Worm (Caenorhabditis elegans) whole organism, L1 larva: ENCODE results near the gene ephx-1.

Experiments
- C04F5.9 ChIP-seq: sonication (generic microtip); optimal IDR thresholded peaks from 2 replicates; lab custom pipeline; 2016; ENCODE audit warnings: missing genetic modification characterization, missing compliant biosample characterization
- C16A3.4 ChIP-seq: fragments of 150-350 bp; optimal IDR thresholded peaks from 2 replicates; lab custom pipeline; 2014; ENCODE audit warnings: missing biosample characterization, missing genetic modification characterization
- C34B4.2 ChIP-seq: sonication (generic microtip); optimal IDR thresholded peaks from 2 replicates; lab custom pipeline; 2017; ENCODE audit warnings: mild to moderate bottlenecking, missing genetic modification characterization, missing compliant biosample characterization
- F16B12.6 ChIP-seq: fragments of 150-350 bp; optimal IDR thresholded peaks from 2 replicates; lab custom pipeline; 2014; ENCODE audit warnings: missing biosample characterization, missing genetic modification characterization
- aha-1 ChIP-seq: fragments of 150-350 bp; optimal IDR thresholded peaks from 2 replicates; lab custom pipeline; 2014; ENCODE audit warnings: missing biosample characterization, missing genetic modification characterization
- alr-1 ChIP-seq: fragments of 200-800 bp; sonication (Bioruptor generic); optimal IDR thresholded peaks from 2 replicates; lab custom pipeline; 2018; ENCODE audit warnings: borderline replicate concordance, mild to moderate bottlenecking, missing genetic modification characterization, missing compliant biosample characterization
- ceh-63 ChIP-seq: fragments of 200-800 bp; sonication (Bioruptor generic); optimal IDR thresholded peaks from 2 replicates; lab custom pipeline; 2018; ENCODE audit warnings: mild to moderate bottlenecking, missing genetic modification characterization, missing compliant biosample characterization
- ceh-82 ChIP-seq, 3 experiments: fragments of 150-350 bp in 1 of 3; sonication (generic microtip) in 2 of 3; optimal IDR thresholded peaks; 2 replicates each; lab custom pipeline; 2014 to 2017; ENCODE audit warnings: missing biosample characterization in 3 of 3, missing genetic modification characterization in 3 of 3
- ceh-88 ChIP-seq: fragments of 200-800 bp; sonication (Bioruptor generic); IDR thresholded peaks from 2 replicates; pipeline ENCODE4 v1.3.6; 2022; ENCODE audit warnings: missing genetic modification characterization, missing compliant biosample characterization
- ceh-90 ChIP-seq: sonication (generic microtip); optimal IDR thresholded peaks from 2 replicates; lab custom pipeline; 2016; ENCODE audit warnings: missing genetic modification characterization, missing compliant biosample characterization
- dpl-1 ChIP-seq, 3 experiments: fragments of 150-350 bp in 2 of 3; sonication (generic microtip) in 1 of 3; optimal IDR thresholded peaks; 2 replicates each; lab custom pipeline; 2014 to 2017; ENCODE audit warnings: missing biosample characterization in 3 of 3, missing genetic modification characterization in 3 of 3, missing genetic modification reagents in 3 of 3
- dsc-1 ChIP-seq: sonication (generic microtip); optimal IDR thresholded peaks from 2 replicates; lab custom pipeline; 2016; ENCODE audit warnings: mild to moderate bottlenecking, missing genetic modification characterization, missing compliant biosample characterization
- efl-1 ChIP-seq, 4 experiments: fragments of 150-350 bp; optimal IDR thresholded peaks in 3 of 4; peaks in 1 of 4; 1 replicate in 1 of 4; 2 replicates in 3 of 4; lab custom pipeline; 2014; ENCODE audit warnings: missing biosample characterization in 2 of 4, missing genetic modification characterization in 2 of 4, missing genetic modification reagents in 2 of 4
- egl-13 ChIP-seq: sonication (generic microtip); optimal IDR thresholded peaks from 2 replicates; lab custom pipeline; 2016; ENCODE audit warnings: missing genotype, missing genetic modification reagents, missing genetic modification characterization, missing compliant biosample characterization
- egl-27 ChIP-seq, 2 experiments: fragments of 150-350 bp in 1 of 2; sonication (generic microtip); optimal IDR thresholded peaks; 3 replicates each; lab custom pipeline; 2017 to 2018; ENCODE audit warnings: missing biosample characterization in 2 of 2, missing genetic modification characterization in 2 of 2, missing genetic modification reagents in 2 of 2
- elt-2 ChIP-seq: sonication (generic microtip); optimal IDR thresholded peaks from 2 replicates; lab custom pipeline; 2016; ENCODE audit warnings: missing genetic modification characterization, mild to moderate bottlenecking, inconsistent platforms, missing compliant biosample characterization, missing genetic modification reagents
- elt-3 ChIP-seq, 6 experiments: fragments of 150-350 bp in 1 of 6; sonication (generic microtip); optimal IDR thresholded peaks; 2 replicates each; lab custom pipeline; 2017 to 2018; ENCODE audit warnings: missing biosample characterization in 6 of 6, missing genetic modification characterization in 6 of 6, inconsistent platforms in 1 of 6
- ets-5 ChIP-seq: fragments of 200-800 bp; sonication (Bioruptor generic); IDR thresholded peaks from 2 replicates; pipeline ENCODE4 v1.3.6; 2022; ENCODE audit warnings: missing genetic modification characterization, missing compliant biosample characterization
- fkh-10 ChIP-seq: sonication (generic microtip); optimal IDR thresholded peaks from 2 replicates; lab custom pipeline; 2017; ENCODE audit warnings: missing biosample characterization, missing genetic modification reagents, missing genetic modification characterization
- fkh-4 ChIP-seq: sonication (generic microtip); optimal IDR thresholded peaks from 2 replicates; lab custom pipeline; 2016; ENCODE audit warnings: missing compliant biosample characterization, missing genetic modification characterization, borderline replicate concordance
- fkh-8 ChIP-seq: sonication (generic microtip); optimal IDR thresholded peaks from 2 replicates; lab custom pipeline; 2016; ENCODE audit warnings: mild to moderate bottlenecking, missing genetic modification characterization, missing compliant biosample characterization
- grh-1 ChIP-seq: fragments of 200-800 bp; sonication (Bioruptor generic); IDR thresholded peaks from 2 replicates; pipeline ENCODE4 v1.3.6; 2022; ENCODE audit warnings: missing genetic modification reagents, missing genetic modification characterization, missing compliant biosample characterization
- hlh-17 ChIP-seq: fragments of 200-800 bp; sonication (Bioruptor generic); optimal IDR thresholded peaks from 2 replicates; lab custom pipeline; 2018; ENCODE audit warnings: missing genetic modification characterization, mild to moderate bottlenecking, missing compliant biosample characterization, moderate library complexity, borderline replicate concordance
- jun-1 ChIP-seq: fragments of 150-350 bp; optimal IDR thresholded peaks from 2 replicates; lab custom pipeline; 2014; ENCODE audit warnings: missing biosample characterization, missing genetic modification reagents, missing genetic modification characterization
- lin-13 ChIP-seq: fragments of 150-350 bp; optimal IDR thresholded peaks from 2 replicates; lab custom pipeline; 2014; ENCODE audit warnings: missing biosample characterization, missing genetic modification reagents, missing genetic modification characterization
- lin-35 ChIP-seq, 2 experiments: fragments of 150-350 bp; optimal IDR thresholded peaks; 2 replicates each; lab custom pipeline; 2014; ENCODE audit warnings: missing biosample characterization in 2 of 2, missing genetic modification characterization in 2 of 2, missing genetic modification reagents in 2 of 2
- lsy-2 ChIP-seq, 2 experiments: fragments of 150-350 bp; optimal IDR thresholded peaks; 2 replicates each; lab custom pipeline; 2014; ENCODE audit warnings: missing biosample characterization in 2 of 2, missing genetic modification characterization in 2 of 2
- mef-2 ChIP-seq: fragments of 150-350 bp; optimal IDR thresholded peaks from 2 replicates; lab custom pipeline; 2014; ENCODE audit warnings: missing biosample characterization, missing genetic modification characterization
- mep-1 ChIP-seq: fragments of 150-350 bp; optimal IDR thresholded peaks from 2 replicates; lab custom pipeline; 2014; ENCODE audit warnings: missing biosample characterization, missing genetic modification characterization
- nhr-11 ChIP-seq: fragments of 150-350 bp; optimal IDR thresholded peaks from 2 replicates; lab custom pipeline; 2014; ENCODE audit warnings: missing biosample characterization, missing genetic modification characterization
- nhr-12 ChIP-seq: sonication (generic microtip); optimal IDR thresholded peaks from 2 replicates; lab custom pipeline; 2017; ENCODE audit warnings: missing biosample characterization, missing genetic modification characterization
- nhr-19 ChIP-seq: fragments of 200-800 bp; sonication (Bioruptor generic); conservative IDR thresholded peaks from 2 replicates; pipeline ENCODE4 v1.3.6; 2022; ENCODE audit warnings: missing genetic modification characterization, missing compliant biosample characterization
- nhr-47 ChIP-seq: sonication (generic microtip); optimal IDR thresholded peaks from 2 replicates; lab custom pipeline; 2016; ENCODE audit warnings: mild to moderate bottlenecking, missing genetic modification characterization, moderate library complexity, missing compliant biosample characterization
- nhr-71 ChIP-seq: sonication (generic microtip); optimal IDR thresholded peaks from 2 replicates; lab custom pipeline; 2016; ENCODE audit warnings: mild to moderate bottlenecking, missing genetic modification characterization, moderate library complexity, missing compliant biosample characterization
- nhr-84 ChIP-seq: sonication (generic microtip); optimal IDR thresholded peaks from 2 replicates; lab custom pipeline; 2017; ENCODE audit warnings: missing biosample characterization, missing genetic modification characterization
- pqm-1 ChIP-seq: sonication (generic microtip); optimal IDR thresholded peaks from 3 replicates; lab custom pipeline; 2017; ENCODE audit warnings: missing biosample characterization, missing genetic modification characterization
- rnt-1 ChIP-seq: sonication (generic microtip); optimal IDR thresholded peaks from 2 replicates; lab custom pipeline; 2016; ENCODE audit warnings: mild to moderate bottlenecking, missing genetic modification characterization, moderate library complexity, missing compliant biosample characterization
- snpc-4 ChIP-seq: fragments of 150-350 bp; optimal IDR thresholded peaks from 2 replicates; lab custom pipeline; 2014; ENCODE audit warnings: missing biosample characterization, missing genetic modification characterization
- sptf-1 ChIP-seq: fragments of 150-350 bp; optimal IDR thresholded peaks from 2 replicates; lab custom pipeline; 2014; ENCODE audit warnings: missing biosample characterization, missing genetic modification characterization
- sup-37 ChIP-seq: fragments of 200-800 bp; sonication (Bioruptor generic); optimal IDR thresholded peaks from 2 replicates; lab custom pipeline; 2018; ENCODE audit warnings: mild to moderate bottlenecking, missing genetic modification characterization, missing compliant biosample characterization
- tbx-2 ChIP-seq: sonication (generic microtip); optimal IDR thresholded peaks from 2 replicates; lab custom pipeline; 2016; ENCODE audit warnings: missing genetic modification characterization, missing compliant biosample characterization
- unc-30 ChIP-seq: sonication (generic microtip); optimal IDR thresholded peaks from 2 replicates; lab custom pipeline; 2017; ENCODE audit warnings: missing biosample characterization, missing genetic modification characterization
- unc-98 ChIP-seq: fragments of 200-800 bp; sonication (Bioruptor generic); IDR thresholded peaks from 2 replicates; pipeline ENCODE4 v1.3.6; 2022; ENCODE audit warnings: missing genetic modification characterization, missing compliant biosample characterization
- xbp-1 ChIP-seq: sonication (generic microtip); optimal IDR thresholded peaks from 2 replicates; lab custom pipeline; 2016; ENCODE audit warnings: missing genetic modification characterization, missing compliant biosample characterization
- zag-1 ChIP-seq: fragments of 150-350 bp; optimal IDR thresholded peaks from 2 replicates; lab custom pipeline; 2014; ENCODE audit warnings: missing biosample characterization, missing genetic modification characterization
- zip-4 ChIP-seq: fragments of 200-800 bp; sonication (Bioruptor generic); optimal IDR thresholded peaks from 2 replicates; lab custom pipeline; 2018; ENCODE audit warnings: mild to moderate bottlenecking, missing genetic modification characterization, moderate library complexity, missing compliant biosample characterization
- ztf-11 ChIP-seq, 2 experiments: sonication (generic microtip); optimal IDR thresholded peaks; 2 replicates each; lab custom pipeline; 2016 to 2017; ENCODE audit warnings: missing genetic modification characterization in 2 of 2, missing biosample characterization in 1 of 2, missing compliant biosample characterization in 1 of 2

ephx-1 gene

DNA sequence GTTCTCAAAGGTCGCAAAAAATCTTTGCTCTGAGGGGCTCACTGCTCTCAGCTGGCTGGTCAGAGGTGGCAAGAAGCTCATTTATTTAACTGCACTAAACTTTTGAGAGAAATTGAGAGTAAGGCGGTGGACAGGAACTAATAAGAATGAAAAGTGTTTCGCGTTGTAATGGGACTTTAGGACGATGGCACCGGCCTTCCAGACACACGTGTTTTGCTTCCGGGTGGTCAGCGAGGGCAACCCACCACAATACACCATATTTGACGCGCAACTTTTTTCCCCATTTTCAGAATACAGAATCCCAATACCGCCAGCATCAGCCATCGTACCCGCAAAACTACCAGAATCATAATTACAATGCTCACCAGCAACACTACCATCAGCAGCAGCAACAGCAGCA lies 35.4 kb downstream of the ephx-1 start:
- TF ChIP-seq ceh-90: no peak
- TF ChIP-seq ceh-88: no peak
- no peak for TF ChIP-seq ztf-11 (tag; optimal IDR thresholded peaks at IDR 0.05; lab: Kevin White, UChicago)
- TF ChIP-seq ets-5 (GFP tag; lab: Robert Waterston, UW): no peak
- TF ChIP-seq zag-1 (tag; lab: Kevin White, UChicago): no peak
- TF ChIP-seq rnt-1: no peak
- no peak for TF ChIP-seq nhr-47 (tag; lab: Kevin White, UChicago)
- no peak for TF ChIP-seq lin-13 (GFP tag; lab: Kevin White, UChicago)
- TF ChIP-seq zip-4 (GFP tag; lab: Kevin White, UChicago): no peak
- no peak for TF ChIP-seq efl-1 (optimal IDR thresholded peaks at IDR 0.05; lab: Kevin White, UChicago)
- TF ChIP-seq efl-1 (GFP tag; optimal IDR thresholded peaks at IDR 0.05 in 1 of 2; lab: Kevin White, UChicago): no peak

DNA sequence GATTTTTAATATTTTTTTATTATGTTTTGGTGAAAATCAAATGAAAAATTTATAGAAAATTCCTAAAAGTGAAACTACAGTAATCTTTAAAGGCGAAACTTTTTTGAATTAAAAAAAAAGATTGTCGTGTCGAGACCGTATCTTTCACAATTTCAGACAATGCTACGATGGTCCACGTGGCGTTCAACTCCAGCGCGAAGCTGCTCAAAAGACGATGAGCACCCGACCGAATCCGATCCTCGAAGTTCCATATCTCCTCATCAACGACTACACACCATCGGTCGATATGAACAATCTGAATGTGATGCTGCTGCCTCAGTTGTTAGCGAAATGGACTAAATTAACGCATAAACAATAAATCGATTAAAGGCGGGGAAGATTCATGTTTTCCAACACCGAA lies 38.0 kb downstream of the ephx-1 start:
- TF ChIP-seq jun-1 (tag; lab: Kevin White, UChicago) (no peak), efl-1 (optimal IDR thresholded peaks at IDR 0.05; lab: Kevin White, UChicago) (no peak), efl-1 (GFP tag; optimal IDR thresholded peaks at IDR 0.05 in 1 of 2; lab: Kevin White, UChicago) (peak in 1 of 2 experiments; percentile 19), nhr-84 (no peak), dpl-1 (GFP tag; optimal IDR thresholded peaks at IDR 0.05; lab: Kevin White, UChicago) (no peak)

DNA sequence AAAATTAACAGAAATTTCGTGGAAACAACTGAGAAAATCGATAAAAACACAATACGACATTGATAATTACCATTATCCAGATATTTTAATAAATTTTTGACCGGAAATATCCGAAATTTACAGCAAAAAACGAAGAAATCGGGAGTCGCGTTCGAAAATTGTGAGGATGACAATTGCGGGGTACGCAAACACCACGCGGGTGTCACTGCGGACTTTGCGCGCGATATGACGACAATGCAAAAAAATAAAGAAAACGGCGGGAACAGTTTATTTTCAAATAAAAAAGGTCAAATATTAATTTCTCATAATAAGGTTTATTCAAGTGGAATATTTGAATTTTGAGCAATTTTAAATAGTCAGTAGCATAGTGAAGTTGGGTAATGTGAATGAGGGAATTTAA lies 39.6 kb downstream of the ephx-1 start, which contains the start of gene rpn-11:
rpn-11 (minus strand) TSS at position 198 of the 400 bp plus-strand sequence.
- peak in 1 of 2 experiments; percentile 76 for TF ChIP-seq ztf-11 (tag; optimal IDR thresholded peaks at IDR 0.05; lab: Kevin White, UChicago)
- peak; percentile 64; the same call in 1 of the 2 replicates for TF ChIP-seq ceh-88
- peak; percentile 84 for TF ChIP-seq fkh-8
- peak; percentile 94 to 95 for TF ChIP-seq lsy-2 (tag; optimal IDR thresholded peaks at IDR 0.05; lab: Kevin White, UChicago)
- peak; percentile 18 for TF ChIP-seq unc-30 (tag; lab: Kevin White, UChicago)
- peak; percentile 88 for TF ChIP-seq nhr-19 (GFP tag; lab: Robert Waterston, UW)
- TF ChIP-seq elt-2 (tag; lab: Kevin White, UChicago): peak; percentile 80
- peak; percentile 77 for TF ChIP-seq C04F5.9
- no peak for TF ChIP-seq pqm-1 (tag; lab: Kevin White, UChicago)
- TF ChIP-seq mef-2 (tag; lab: Kevin White, UChicago): peak; percentile 26
- TF ChIP-seq dpl-1 (GFP tag; optimal IDR thresholded peaks at IDR 0.05; lab: Kevin White, UChicago): peak; percentile 96 to 97 (median 97)
- peak; percentile 52 for TF ChIP-seq nhr-11 (tag; lab: Kevin White, UChicago)
- peak; percentile 64 for TF ChIP-seq fkh-4 (tag; lab: Kevin White, UChicago)
- TF ChIP-seq ceh-63 (GFP tag; lab: Kevin White, UChicago): no peak
- TF ChIP-seq nhr-71 (tag; lab: Kevin White, UChicago): peak; percentile 94
- TF ChIP-seq dsc-1 (tag; lab: Kevin White, UChicago): peak; percentile 88
- TF ChIP-seq alr-1: no peak
- TF ChIP-seq ceh-90: peak; percentile 8
- peak; percentile 88 for TF ChIP-seq xbp-1 (tag; lab: Kevin White, UChicago)
- peak; percentile 98 for TF ChIP-seq F16B12.6 (tag; lab: Kevin White, UChicago)
- TF ChIP-seq C16A3.4 (tag; lab: Kevin White, UChicago): peak; percentile 66
- peak; percentile 85 for TF ChIP-seq fkh-10 (GFP tag; lab: Kevin White, UChicago)
- TF ChIP-seq jun-1 (tag; lab: Kevin White, UChicago): peak; percentile 71
- TF ChIP-seq sup-37: peak; percentile 31
- TF ChIP-seq ceh-82 (tag; optimal IDR thresholded peaks at IDR 0.05; lab: Kevin White, UChicago): peak; percentile 79 to 92 (median 87)
- TF ChIP-seq tbx-2 (tag; lab: Kevin White, UChicago): peak; percentile 91
- no peak for TF ChIP-seq egl-27 (tag; optimal IDR thresholded peaks at IDR 0.05; lab: Kevin White, UChicago)
- TF ChIP-seq grh-1 (GFP tag; lab: Robert Waterston, UW): peak; percentile 81
- no peak for TF ChIP-seq nhr-12 (tag; lab: Kevin White, UChicago)
- TF ChIP-seq lin-35 (GFP tag; optimal IDR thresholded peaks at IDR 0.05; lab: Kevin White, UChicago): peak; percentile 98
- no peak for TF ChIP-seq hlh-17 (GFP tag; lab: Kevin White, UChicago)
- TF ChIP-seq elt-3 (tag; optimal IDR thresholded peaks at IDR 0.05; lab: Kevin White, UChicago): peak in 2 of 6 experiments; percentile 62 to 67
- no peak for TF ChIP-seq C34B4.2 (tag; lab: Kevin White, UChicago)
- peak; percentile 90 for TF ChIP-seq mep-1 (tag; lab: Kevin White, UChicago)
- peak; percentile 27; the same call in 1 of the 2 replicates for TF ChIP-seq unc-98 (GFP tag; lab: Robert Waterston, UW)
- peak; percentile 47 for TF ChIP-seq snpc-4 (tag; lab: Kevin White, UChicago)
- peak; percentile 89 for TF ChIP-seq egl-13 (tag; lab: Kevin White, UChicago)
- TF ChIP-seq zip-4 (GFP tag; lab: Kevin White, UChicago): peak; percentile 65
- no peak for TF ChIP-seq aha-1 (tag; lab: Kevin White, UChicago)
- TF ChIP-seq sptf-1: no peak
